Fruit fly (Drosophila melanogaster) whole organism, wandering third instar larva: ENCODE data around the gene CG11698.

Experiments used
- CG32264 ChIP-seq: fragments of 200-800 bp; sonication (Bioruptor generic); optimal IDR thresholded peaks from 2 replicates; lab custom pipeline; 2016; ENCODE audit warnings: missing biosample characterization, missing genetic modification characterization
- CrebA ChIP-seq: fragments of 200-800 bp; sonication (Bioruptor generic); optimal IDR thresholded peaks from 2 replicates; lab custom pipeline; 2016; ENCODE audit warnings: missing biosample characterization, mild to moderate bottlenecking, missing genetic modification characterization, borderline replicate concordance
- Dif ChIP-seq: fragments of 200-275, 200-300 bp; sonication (Bioruptor generic); optimal IDR thresholded peaks from 2 replicates; lab custom pipeline; 2018; ENCODE audit warnings: missing biosample characterization, missing genetic modification characterization; ENCODE audit not compliant: partially characterized antibody
- GATAd ChIP-seq: sonication (Bioruptor generic); optimal IDR thresholded peaks from 2 replicates; lab custom pipeline; 2016; ENCODE audit warnings: missing biosample characterization, missing genetic modification characterization
- HLH106 ChIP-seq: fragments of 200-800 bp; optimal IDR thresholded peaks from 3 replicates; lab custom pipeline; 2019; ENCODE audit warnings: missing biosample characterization, mild to moderate bottlenecking, missing genetic modification characterization, moderate library complexity
- Hr78 ChIP-seq: fragments of >200 bp; optimal IDR thresholded peaks from 2 replicates; lab custom pipeline; 2017; ENCODE audit warnings: missing biosample characterization, missing genetic modification characterization
- Hr83 ChIP-seq: fragments of 200-300 bp; sonication (Bioruptor generic); optimal IDR thresholded peaks from 2 replicates; lab custom pipeline; 2016; ENCODE audit warnings: missing biosample characterization, mild to moderate bottlenecking, missing genetic modification characterization, moderate library complexity; ENCODE audit not compliant: poor library complexity, severe bottlenecking
- Jra ChIP-seq: sonication (Bioruptor generic); optimal IDR thresholded peaks from 2 replicates; lab custom pipeline; 2016; ENCODE audit warnings: missing biosample characterization, missing genetic modification characterization
- Mio ChIP-seq: sonication (Bioruptor generic); optimal IDR thresholded peaks from 2 replicates; lab custom pipeline; 2016; ENCODE audit warnings: missing biosample characterization, missing genetic modification characterization
- Myc ChIP-seq: fragments of >200 bp; optimal IDR thresholded peaks from 2 replicates; lab custom pipeline; 2017
- N ChIP-seq: fragments of >200 bp; optimal IDR thresholded peaks from 2 replicates; lab custom pipeline; 2018; ENCODE audit warnings: missing biosample characterization, missing external identifiers, missing genetic modification characterization
- OdsH ChIP-seq: fragments of 200-800 bp; sonication (Bioruptor generic); optimal IDR thresholded peaks from 2 replicates; lab custom pipeline; 2016; ENCODE audit warnings: missing biosample characterization, mild to moderate bottlenecking, missing genetic modification characterization
- Rel ChIP-seq, 2 experiments: fragments of 200-800 bp; sonication (Bioruptor generic) in 1 of 2; optimal IDR thresholded peaks; 2 replicates in 1 of 2; 3 replicates in 1 of 2; lab custom pipeline; 2016 to 2019; ENCODE audit warnings: mild to moderate bottlenecking in 2 of 2, missing biosample characterization in 2 of 2, missing genetic modification characterization in 2 of 2, moderate library complexity in 1 of 2
- Sp1 ChIP-seq: fragments of 200-800 bp; sonication (Bioruptor generic); optimal IDR thresholded peaks from 3 replicates; lab custom pipeline; 2019; ENCODE audit warnings: missing biosample characterization, mild to moderate bottlenecking, missing genetic modification characterization, moderate library complexity
- Vsx2 ChIP-seq: fragments of 200-300, 225-300 bp; sonication (Bioruptor generic); optimal IDR thresholded peaks from 2 replicates; lab custom pipeline; 2018; ENCODE audit warnings: missing biosample characterization, missing genetic modification characterization; ENCODE audit not compliant: partially characterized antibody
- br ChIP-seq: fragments of 200-800 bp; sonication (Bioruptor generic); optimal IDR thresholded peaks from 2 replicates; lab custom pipeline; 2016; ENCODE audit warnings: missing biosample characterization, missing genetic modification characterization
- brk ChIP-seq: fragments of 200-800 bp; sonication (Bioruptor generic); optimal IDR thresholded peaks from 2 replicates; lab custom pipeline; 2016; ENCODE audit warnings: missing biosample characterization, mild to moderate bottlenecking, missing genetic modification characterization
- dl ChIP-seq, 2 experiments: fragments of 175-275, 200-275 bp in 1 of 2; fragments of 200-275 bp in 1 of 2; sonication (Bioruptor generic); optimal IDR thresholded peaks; lab custom pipeline; 2018; ENCODE audit warnings: mild to moderate bottlenecking in 2 of 2, missing biosample characterization in 2 of 2, missing genetic modification characterization in 2 of 2, moderate library complexity in 2 of 2; ENCODE audit not compliant: partially characterized antibody in 2 of 2, insufficient read depth in 1 of 2
- ey ChIP-seq: fragments of 200-800 bp; sonication (Bioruptor generic); optimal IDR thresholded peaks from 2 replicates; lab custom pipeline; 2016; ENCODE audit warnings: missing biosample characterization, missing genetic modification characterization
- foxo ChIP-seq, 2 experiments: fragments of 200-800 bp; sonication (Bioruptor generic); optimal IDR thresholded peaks; 2 replicates in 1 of 2; 3 replicates in 1 of 2; lab custom pipeline; 2016 to 2017; ENCODE audit warnings: missing biosample characterization in 2 of 2, missing genetic modification characterization in 2 of 2
- fru ChIP-seq: fragments of 200-800 bp; sonication (Bioruptor generic); optimal IDR thresholded peaks from 3 replicates; lab custom pipeline; 2016; ENCODE audit warnings: missing biosample characterization, mild to moderate bottlenecking, missing genetic modification characterization
- h ChIP-seq: fragments of 200-800 bp; sonication (Bioruptor generic); optimal IDR thresholded peaks from 3 replicates; lab custom pipeline; 2016; ENCODE audit warnings: missing biosample characterization, mild to moderate bottlenecking, missing genetic modification characterization
- jim ChIP-seq: fragments of 175-275, 200-325 bp; sonication (Bioruptor generic); optimal IDR thresholded peaks from 2 replicates; lab custom pipeline; 2016; ENCODE audit warnings: missing biosample characterization, mild to moderate bottlenecking, missing genetic modification characterization
- lola ChIP-seq: fragments of >200 bp; optimal IDR thresholded peaks from 2 replicates; lab custom pipeline; 2017; ENCODE audit warnings: missing biosample characterization, missing genetic modification characterization
- psq ChIP-seq: fragments of 200-800 bp; sonication (Bioruptor generic); optimal IDR thresholded peaks from 3 replicates; lab custom pipeline; 2017; ENCODE audit warnings: missing biosample characterization, mild to moderate bottlenecking, missing genetic modification characterization, moderate library complexity
- rgr ChIP-seq: fragments of 200-800 bp; sonication (Bioruptor generic); optimal IDR thresholded peaks from 3 replicates; lab custom pipeline; 2016; ENCODE audit warnings: missing biosample characterization, mild to moderate bottlenecking, missing genetic modification characterization
- sv ChIP-seq: fragments of 200-800 bp; sonication (Bioruptor generic); optimal IDR thresholded peaks from 3 replicates; lab custom pipeline; 2016; ENCODE audit warnings: missing biosample characterization, missing genetic modification characterization
- tai ChIP-seq: sonication (Bioruptor generic); optimal IDR thresholded peaks from 2 replicates; lab custom pipeline; 2016; ENCODE audit warnings: missing biosample characterization, missing genetic modification characterization
- woc ChIP-seq: sonication (Bioruptor generic); optimal IDR thresholded peaks from 2 replicates; lab custom pipeline; 2016; ENCODE audit warnings: missing biosample characterization, mild to moderate bottlenecking, missing genetic modification characterization

Gene CG11698

DNA sequence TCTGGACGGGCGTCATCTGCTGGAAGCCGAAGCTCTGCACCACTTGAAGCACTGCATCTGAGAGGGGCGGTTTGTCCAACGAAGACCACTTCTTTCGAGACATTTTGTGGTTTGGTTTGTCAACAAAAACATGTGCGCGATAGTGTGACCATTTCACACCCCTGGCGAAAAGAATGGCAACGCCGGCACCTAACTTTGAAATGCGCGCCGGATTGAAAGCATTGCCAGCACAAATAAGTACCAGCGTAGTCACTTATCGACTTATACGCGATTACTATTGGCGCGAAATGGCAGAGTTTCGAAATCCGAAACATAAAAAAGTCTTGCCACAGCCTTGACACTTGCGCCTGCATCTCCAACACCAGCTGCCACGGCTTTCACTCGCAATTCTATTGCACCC is 42.2 kb upstream of the CG11698 start, which contains the start of gene CG9630:
Gene CG9630 (minus strand): TSS at position 157 of the 400 bp plus-strand sequence.
- TF ChIP-seq Dif (peak; percentile 13), Myc (lab: Kevin White, UChicago) (peak; percentile 55), Jra (no peak), jim (no peak)

DNA sequence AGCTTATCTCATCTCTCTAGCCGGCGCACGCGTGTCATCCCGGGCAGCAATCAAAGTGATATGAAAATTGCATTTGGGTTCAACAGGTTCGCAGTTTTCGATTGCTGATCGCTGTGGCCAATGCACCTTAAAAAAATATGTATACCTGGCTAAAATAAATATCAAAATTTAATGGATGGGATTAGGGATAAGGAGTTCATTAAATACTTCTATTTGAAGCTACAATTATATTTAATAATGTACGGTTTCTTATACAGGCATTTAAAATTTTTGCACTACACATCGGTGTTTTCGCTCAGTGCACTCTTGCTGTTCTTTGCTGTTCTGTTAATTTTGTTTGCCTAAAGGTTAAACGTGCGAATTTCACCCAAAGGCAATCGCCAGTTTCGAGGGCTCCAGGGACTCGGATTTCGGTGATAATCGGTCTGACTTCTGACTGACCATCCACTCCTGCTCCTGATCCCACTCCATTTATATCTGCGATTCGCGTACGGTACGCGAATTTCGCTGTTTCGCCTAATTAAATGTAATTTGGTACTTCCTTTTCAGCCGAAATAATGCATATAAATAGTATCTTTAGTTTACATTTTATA is 39.3 kb upstream of the CG11698 start:
- TF ChIP-seq dl (GFP tag; optimal IDR thresholded peaks at IDR 0.05; lab: Kevin White, UChicago; ENCODE audit: insufficient read depth in 1 of 2, partially characterized antibody in 2 of 2): no peak
- no peak for TF ChIP-seq woc
- peak; percentile 71 for TF ChIP-seq br (GFP tag; lab: Kevin White, UChicago)
- peak; percentile 65 for TF ChIP-seq ey (GFP tag; lab: Kevin White, UChicago)
- no peak for TF ChIP-seq CG32264 (GFP tag; lab: Kevin White, UChicago)
- TF ChIP-seq Vsx2 (GFP tag; lab: Kevin White, UChicago): no peak
- TF ChIP-seq sv (GFP tag; lab: Kevin White, UChicago): no peak
- no peak for TF ChIP-seq N (GFP tag; lab: Kevin White, UChicago)
- TF ChIP-seq OdsH (GFP tag; lab: Kevin White, UChicago): peak; percentile 60
- no peak for TF ChIP-seq brk
- TF ChIP-seq GATAd (GFP tag; lab: Kevin White, UChicago): no peak
- TF ChIP-seq Sp1 (GFP tag; lab: Kevin White, UChicago): peak; percentile 10
- TF ChIP-seq fru: peak; percentile 70
- peak; percentile 56 for TF ChIP-seq psq (GFP tag; lab: Kevin White, UChicago)
- peak; percentile 62 for TF ChIP-seq HLH106
- TF ChIP-seq foxo (GFP tag; optimal IDR thresholded peaks at IDR 0.05; lab: Kevin White, UChicago): peak in 1 of 2 experiments; percentile 69
- TF ChIP-seq rgr: peak; percentile 63
- TF ChIP-seq Jra: no peak
- no peak for TF ChIP-seq Rel (GFP tag; optimal IDR thresholded peaks at IDR 0.05; lab: Kevin White, UChicago)
- TF ChIP-seq Rel (tag; optimal IDR thresholded peaks at IDR 0.05; lab: Kevin White, UChicago): peak; percentile 23
- TF ChIP-seq h (GFP tag; lab: Kevin White, UChicago): peak; percentile 79

DNA sequence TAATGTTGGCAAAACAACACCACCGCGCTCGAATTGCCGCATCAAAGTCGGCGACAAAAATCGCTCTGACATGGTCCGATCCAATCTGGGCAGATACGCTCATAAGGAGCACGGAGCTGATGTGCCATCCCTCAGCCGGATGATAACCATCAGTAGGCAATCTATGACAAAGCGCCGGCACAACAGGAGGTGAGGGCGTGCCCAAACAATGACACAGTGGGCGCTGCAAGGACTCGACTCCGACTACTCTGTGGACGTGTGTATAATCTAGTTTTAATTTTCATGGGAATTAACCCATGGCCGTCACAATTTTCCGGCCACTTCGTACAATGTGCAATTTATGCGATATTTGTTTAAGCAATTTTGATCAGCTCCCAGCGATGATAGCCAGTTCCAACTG is 37.0 kb upstream of the CG11698 start:
- TF ChIP-seq lola (GFP tag; lab: Kevin White, UChicago) (no peak), ey (GFP tag; lab: Kevin White, UChicago) (no peak), Vsx2 (GFP tag; lab: Kevin White, UChicago) (no peak), h (GFP tag; lab: Kevin White, UChicago) (no peak), OdsH (GFP tag; lab: Kevin White, UChicago) (no peak), tai (GFP tag; lab: Kevin White, UChicago) (no peak), br (GFP tag; lab: Kevin White, UChicago) (no peak), Rel (GFP tag; optimal IDR thresholded peaks at IDR 0.05; lab: Kevin White, UChicago) (no peak), Rel (tag; optimal IDR thresholded peaks at IDR 0.05; lab: Kevin White, UChicago) (no peak)
- TF ChIP-seq, all 38 proteins: peak for 0

DNA sequence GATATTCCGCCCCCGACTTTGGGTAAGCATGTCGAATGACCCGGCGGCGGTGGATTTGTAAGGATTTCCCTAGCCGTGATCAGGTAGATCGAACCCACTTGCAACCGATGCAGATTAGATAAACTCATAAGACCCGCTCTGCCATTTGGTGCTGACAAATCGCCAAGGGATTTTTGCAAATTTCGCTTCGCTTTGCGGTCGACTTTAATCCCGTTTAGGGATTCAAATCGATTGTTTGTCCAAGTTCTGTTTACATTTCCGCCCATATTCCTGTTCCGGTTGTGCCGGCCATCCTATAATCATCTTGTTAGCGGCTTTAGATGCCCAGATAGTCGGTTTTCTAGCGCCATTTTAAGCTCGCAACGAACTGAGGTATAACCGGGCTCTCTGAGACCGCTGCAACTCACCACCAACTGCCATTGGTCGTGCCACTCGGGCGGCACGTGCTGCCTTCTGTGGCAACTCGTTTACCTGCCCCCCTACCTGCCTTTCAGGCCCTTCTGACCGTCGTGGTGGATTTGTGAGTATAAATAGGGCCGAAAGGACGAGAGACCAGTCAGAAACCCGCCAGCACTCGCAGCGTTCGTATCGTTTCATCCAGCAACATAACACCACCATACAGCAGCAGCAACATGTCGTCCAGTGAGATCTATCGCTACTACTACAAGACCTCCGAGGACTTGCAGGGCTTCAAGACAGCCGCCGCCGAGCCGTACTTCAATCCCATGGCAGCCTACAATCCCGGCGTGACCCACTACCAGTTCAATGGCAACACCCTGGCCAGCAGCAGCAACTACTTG is 34.3 kb upstream of the CG11698 start, which contains the start of gene ato:
Gene ato (plus strand): TSS at position 559 of the 800 bp plus-strand sequence.
- TF ChIP-seq dl (GFP tag; optimal IDR thresholded peaks at IDR 0.05; lab: Kevin White, UChicago; ENCODE audit: insufficient read depth in 1 of 2, partially characterized antibody in 2 of 2) (no peak), Hr83 (GFP tag; lab: Kevin White, UChicago) (no peak), Hr78 (no peak), Vsx2 (GFP tag; lab: Kevin White, UChicago) (peak; percentile 60), sv (GFP tag; lab: Kevin White, UChicago) (no peak), HLH106 (no peak), br (GFP tag; lab: Kevin White, UChicago) (no peak), Mio (GFP tag; lab: Kevin White, UChicago) (no peak), CrebA (GFP tag; lab: Kevin White, UChicago) (no peak)
